Fruit fly (Drosophila melanogaster): ENCODE data around the gene ccb.

- TF ChIP-seq pdm3 (GFP tag; optimal IDR thresholded peaks at IDR 0.05) (no peak), Blimp-1 (GFP tag; optimal IDR thresholded peaks at IDR 0.05) (no peak), Sox102F (GFP tag; optimal IDR thresholded peaks at IDR 0.05) (no peak), Eip78C (GFP tag) (peak; percentile 15)
Measured at dm6 chrX:21231829-21232228, 38.8 kb downstream of the ccb start.

Measured in whole organism, prepupa.